Fruit fly (Drosophila melanogaster): ENCODE data around the gene CG2218.
A peak's percentile ranks its signal among the peaks of the same experiment; 100 is the strongest.

Gene CG2218

DNA sequence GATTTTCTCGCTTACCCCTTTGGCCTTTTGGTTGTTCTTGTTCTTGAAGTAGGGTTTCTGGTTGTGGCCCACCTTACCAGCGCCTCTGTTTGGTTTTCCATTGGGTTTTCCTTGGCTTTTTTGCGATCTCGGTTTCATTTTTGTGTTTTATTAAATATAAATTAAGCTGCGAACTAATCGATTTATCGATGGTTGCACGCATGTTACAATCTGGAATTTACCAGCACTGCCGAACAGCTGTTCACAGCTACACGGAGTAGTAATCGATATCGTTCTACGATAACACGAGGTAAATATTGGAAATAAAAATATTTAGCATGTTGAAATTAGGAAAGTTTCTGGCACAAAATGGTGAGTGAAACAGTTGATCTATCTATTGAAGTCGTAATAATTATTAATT is 4.4 kb downstream of the CG2218 start, which contains the start of the genes CG15535 and mRpS18C (continued):
- no peak for TF ChIP-seq CG3847 (GFP tag; IDR thresholded peaks at IDR 0.05)
- TF ChIP-seq CG17912 (GFP tag; optimal IDR thresholded peaks at IDR 0.05), result no peak
- no peak for TF ChIP-seq slp2 (GFP tag; optimal IDR thresholded peaks at IDR 0.05)
- no peak for TF ChIP-seq stc (GFP tag; IDR thresholded peaks at IDR 0.05)
- no peak for TF ChIP-seq Dek (tag; optimal IDR thresholded peaks at IDR 0.05)
- TF ChIP-seq al (GFP tag; IDR thresholded peaks at IDR 0.05), result no peak
- TF ChIP-seq kah (GFP tag; optimal IDR thresholded peaks at IDR 0.05), result no peak
- no peak for TF ChIP-seq NC2β (GFP tag; optimal IDR thresholded peaks at IDR 0.05)
- TF ChIP-seq disco-r (GFP tag; optimal IDR thresholded peaks at IDR 0.05), result no peak
- no peak for TF ChIP-seq maf-S (GFP tag; optimal IDR thresholded peaks at IDR 0.05)
- TF ChIP-seq CoRest (tag; optimal IDR thresholded peaks at IDR 0.05), result no peak
- TF ChIP-seq hkb (optimal IDR thresholded peaks at IDR 0.05), result no peak
- TF ChIP-seq hkb (GFP tag; IDR thresholded peaks at IDR 0.05), result no peak
- no peak for TF ChIP-seq HLH54F (GFP tag; optimal IDR thresholded peaks at IDR 0.05)
- TF ChIP-seq Ssrp (tag; optimal IDR thresholded peaks at IDR 0.05), result no peak
- TF ChIP-seq Taf1 (GFP tag; IDR thresholded peaks at IDR 0.05), result no peak
- peak; percentile 49 for TF ChIP-seq CG2129 (GFP tag; IDR thresholded peaks at IDR 0.05; ENCODE audit: partially characterized antibody)
- no peak for TF ChIP-seq Eip74EF (GFP tag; optimal IDR thresholded peaks at IDR 0.05)
- no peak for TF ChIP-seq CG3163 (GFP tag; optimal IDR thresholded peaks at IDR 0.05)
- TF ChIP-seq CG11723 (GFP tag; optimal IDR thresholded peaks at IDR 0.05), result no peak
- TF ChIP-seq CG11504 (tag; optimal IDR thresholded peaks at IDR 0.05), result no peak
- no peak for TF ChIP-seq pfk (GFP tag; optimal IDR thresholded peaks at IDR 0.05)
- TF ChIP-seq Sry-β (GFP tag; optimal IDR thresholded peaks at IDR 0.05), result no peak
- peak; percentile 48 for TF ChIP-seq trem (tag; optimal IDR thresholded peaks at IDR 0.05)
- no peak for TF ChIP-seq CG7928 (GFP tag; optimal IDR thresholded peaks at IDR 0.05)
- TF ChIP-seq CG31365 (tag; optimal IDR thresholded peaks at IDR 0.05), result no peak
- TF ChIP-seq CG18011 (GFP tag; optimal IDR thresholded peaks at IDR 0.05), result no peak
- no peak for TF ChIP-seq CG16815 (GFP tag; optimal IDR thresholded peaks at IDR 0.05)
- no peak for TF ChIP-seq grn (GFP tag; optimal IDR thresholded peaks at IDR 0.05)
- no peak for TF ChIP-seq Dbx (GFP tag; IDR thresholded peaks at IDR 0.05)
- TF ChIP-seq chn (GFP tag; optimal IDR thresholded peaks at IDR 0.05), result no peak
- no peak for TF ChIP-seq CG6689 (GFP tag; IDR thresholded peaks at IDR 0.05)
- peak; percentile 94 for TF ChIP-seq MBD-R2 (GFP tag; IDR thresholded peaks at IDR 0.05)
- TF ChIP-seq CG3281 (GFP tag; optimal IDR thresholded peaks at IDR 0.05), result no peak
- no peak for TF ChIP-seq CG30020 (tag; optimal IDR thresholded peaks at IDR 0.05)
- no peak for TF ChIP-seq CG32772 (GFP tag; IDR thresholded peaks at IDR 0.05)
- TF ChIP-seq bsh (GFP tag; optimal IDR thresholded peaks at IDR 0.05), result no peak
- TF ChIP-seq CG1792 (GFP tag; optimal IDR thresholded peaks at IDR 0.05), result no peak
- no peak for TF ChIP-seq CG12744 (GFP tag; optimal IDR thresholded peaks at IDR 0.05)
- TF ChIP-seq vnd (GFP tag; IDR thresholded peaks at IDR 0.05; ENCODE audit: partially characterized antibody), result peak; percentile 62; the same call in 2 of the 3 replicates
- TF ChIP-seq nerfin-1 (tag; optimal IDR thresholded peaks at IDR 0.05), result no peak
- TF ChIP-seq CG15479 (GFP tag; optimal IDR thresholded peaks at IDR 0.05), result no peak
- no peak for TF ChIP-seq CG16779 (GFP tag; IDR thresholded peaks at IDR 0.05)
- TF ChIP-seq CG32767 (GFP tag; IDR thresholded peaks at IDR 0.05), result peak; percentile 53; the same call in 1 of the 2 replicates
- peak; percentile 34; the same call in 1 of the 2 replicates for TF ChIP-seq Rfx (GFP tag; IDR thresholded peaks at IDR 0.05)
- TF ChIP-seq CG7372 (GFP tag; IDR thresholded peaks at IDR 0.05), result no peak
- no peak for TF ChIP-seq CG30403 (GFP tag; optimal IDR thresholded peaks at IDR 0.05)
- TF ChIP-seq Atf-2 (GFP tag; optimal IDR thresholded peaks at IDR 0.05), result no peak
- TF ChIP-seq ash1 (GFP tag; optimal IDR thresholded peaks at IDR 0.05), result no peak
- TF ChIP-seq CG18764 (GFP tag; optimal IDR thresholded peaks at IDR 0.05), result no peak
- TF ChIP-seq Awh (GFP tag; IDR thresholded peaks at IDR 0.05), result no peak
- no peak for TF ChIP-seq CG3838 (GFP tag; optimal IDR thresholded peaks at IDR 0.05)
